Fruit fly (Drosophila melanogaster): Measurements from ENCODE around the gene CG33664.

dm6 chrX:6343786-6344537, 40.1 kb upstream of the CG33664 start:
- no peak for TF ChIP-seq h (optimal IDR thresholded peaks at IDR 0.05)
- no peak for TF ChIP-seq psq (optimal IDR thresholded peaks at IDR 0.05)
- TF ChIP-seq Myc (optimal IDR thresholded peaks at IDR 0.05), result no peak
- no peak for TF ChIP-seq Sin3A (optimal IDR thresholded peaks at IDR 0.05)
- no peak for TF ChIP-seq ttk (optimal IDR thresholded peaks at IDR 0.05)
- no peak for TF ChIP-seq insv (optimal IDR thresholded peaks at IDR 0.05)

Measured in Kc167 (cell line).